Worm (Caenorhabditis elegans) whole organism, L2 larva: ENCODE measurements around the gene T06E8.2.

Experiments used
- C34F6.9 ChIP-seq: fragments of 150-350 bp; optimal IDR thresholded peaks from 2 replicates; lab custom pipeline; 2014; ENCODE audit warnings: missing biosample characterization, missing genetic modification characterization
- F13H6.1 ChIP-seq: sonication (generic microtip); optimal IDR thresholded peaks from 2 replicates; lab custom pipeline; 2016; ENCODE audit warnings: missing genetic modification characterization, missing compliant biosample characterization
- R02D3.7 ChIP-seq: fragments of 150-350 bp; optimal IDR thresholded peaks from 2 replicates; lab custom pipeline; 2014; ENCODE audit warnings: missing biosample characterization, missing genetic modification characterization
- Y55F3AM.14 ChIP-seq: fragments of 200-800 bp; sonication (Bioruptor generic); optimal IDR thresholded peaks from 2 replicates; lab custom pipeline; 2018; ENCODE audit warnings: mild to moderate bottlenecking, missing genetic modification characterization, missing compliant biosample characterization
- ZK546.5 ChIP-seq: sonication (generic microtip); optimal IDR thresholded peaks from 2 replicates; lab custom pipeline; 2017; ENCODE audit warnings: missing biosample characterization, missing genetic modification characterization
- alr-1 ChIP-seq: fragments of 150-350 bp; optimal IDR thresholded peaks from 2 replicates; lab custom pipeline; 2014; ENCODE audit warnings: missing biosample characterization, missing genetic modification characterization
- aly-2 ChIP-seq: fragments of 150-350 bp; optimal IDR thresholded peaks from 2 replicates; lab custom pipeline; 2014; ENCODE audit warnings: missing biosample characterization, missing genetic modification characterization
- ama-1 ChIP-seq: fragments of 150-350 bp; optimal IDR thresholded peaks from 2 replicates; lab custom pipeline; 2018; ENCODE audit warnings: inconsistent platforms
- blmp-1 ChIP-seq: sonication (generic microtip); optimal IDR thresholded peaks from 2 replicates; lab custom pipeline; 2017; ENCODE audit warnings: missing genetic modification characterization, mild to moderate bottlenecking, missing compliant biosample characterization, antibody characterized with exemption, moderate library complexity; ENCODE audit not compliant: insufficient read depth
- ceh-16 ChIP-seq: fragments of 150-350 bp; optimal IDR thresholded peaks from 2 replicates; lab custom pipeline; 2014; ENCODE audit warnings: missing biosample characterization, missing genetic modification characterization
- ceh-82 ChIP-seq: fragments of 150-350 bp; optimal IDR thresholded peaks from 2 replicates; lab custom pipeline; 2014; ENCODE audit warnings: missing biosample characterization, missing genetic modification characterization
- crh-2 ChIP-seq: sonication (generic microtip); optimal IDR thresholded peaks from 2 replicates; lab custom pipeline; 2017; ENCODE audit warnings: missing biosample characterization, missing genetic modification characterization
- dmd-4 ChIP-seq: sonication (generic microtip); optimal IDR thresholded peaks from 2 replicates; lab custom pipeline; 2017; ENCODE audit warnings: missing biosample characterization, missing genetic modification characterization
- egl-27 ChIP-seq: sonication (generic microtip); optimal IDR thresholded peaks from 3 replicates; lab custom pipeline; 2017; ENCODE audit warnings: missing biosample characterization, missing genetic modification reagents, missing genetic modification characterization
- elt-1 ChIP-seq: fragments of 150-350 bp; optimal IDR thresholded peaks from 2 replicates; lab custom pipeline; 2014; ENCODE audit warnings: missing biosample characterization, missing genetic modification characterization
- elt-3 ChIP-seq: sonication (generic microtip); optimal IDR thresholded peaks from 2 replicates; lab custom pipeline; 2017; ENCODE audit warnings: missing biosample characterization, missing genetic modification characterization
- fos-1 ChIP-seq: fragments of 150-350 bp; optimal IDR thresholded peaks from 2 replicates; lab custom pipeline; 2014; ENCODE audit warnings: missing biosample characterization, missing genetic modification characterization
- gmeb-1 ChIP-seq: fragments of 150-350 bp; optimal IDR thresholded peaks from 2 replicates; lab custom pipeline; 2014; ENCODE audit warnings: missing biosample characterization, missing genetic modification characterization
- lin-11 ChIP-seq: fragments of 150-350 bp; sonication (generic microtip); optimal IDR thresholded peaks from 2 replicates; lab custom pipeline; 2014; ENCODE audit warnings: missing biosample characterization, missing genetic modification characterization, inconsistent platforms, mixed read lengths
- lin-13 ChIP-seq: fragments of 150-350 bp; optimal IDR thresholded peaks from 2 replicates; lab custom pipeline; 2014; ENCODE audit warnings: missing biosample characterization, missing genetic modification reagents, missing genetic modification characterization
- lin-39 ChIP-seq: fragments of 150-350 bp; optimal IDR thresholded peaks from 2 replicates; lab custom pipeline; 2014; ENCODE audit warnings: missing biosample characterization, missing genetic modification reagents, missing genetic modification characterization
- lsy-2 ChIP-seq, 2 experiments: fragments of 150-350 bp in 1 of 2; sonication (generic microtip) in 1 of 2; optimal IDR thresholded peaks; 2 replicates each; lab custom pipeline; 2014 to 2017; ENCODE audit warnings: missing biosample characterization in 2 of 2, missing genetic modification characterization in 2 of 2
- mab-5 ChIP-seq: fragments of 150-350 bp; optimal IDR thresholded peaks from 2 replicates; lab custom pipeline; 2014; ENCODE audit warnings: missing biosample characterization, missing genetic modification characterization
- mbf-1 ChIP-seq: sonication (generic microtip); optimal IDR thresholded peaks from 2 replicates; lab custom pipeline; 2017; ENCODE audit warnings: missing biosample characterization, missing genetic modification characterization
- mdl-1 ChIP-seq, 2 experiments: fragments of 150-350 bp in 1 of 2; sonication (generic microtip) in 1 of 2; optimal IDR thresholded peaks; 2 replicates each; lab custom pipeline; 2017; ENCODE audit warnings: missing biosample characterization in 2 of 2, missing genetic modification characterization in 2 of 2
- nhr-10 ChIP-seq: sonication (generic microtip); optimal IDR thresholded peaks from 2 replicates; lab custom pipeline; 2017; ENCODE audit warnings: missing biosample characterization, missing genetic modification characterization
- nhr-11 ChIP-seq: fragments of 150-350 bp; optimal IDR thresholded peaks from 2 replicates; lab custom pipeline; 2014; ENCODE audit warnings: missing biosample characterization, missing genetic modification characterization
- nhr-129 ChIP-seq: fragments of 150-350 bp; optimal IDR thresholded peaks from 2 replicates; lab custom pipeline; 2014; ENCODE audit warnings: missing biosample characterization, missing genetic modification characterization
- nhr-21 ChIP-seq: fragments of 150-350 bp; optimal IDR thresholded peaks from 2 replicates; lab custom pipeline; 2014; ENCODE audit warnings: missing biosample characterization, missing genetic modification characterization
- nhr-23 ChIP-seq: fragments of 150-350 bp; optimal IDR thresholded peaks from 2 replicates; lab custom pipeline; 2014; ENCODE audit warnings: missing biosample characterization, missing genetic modification reagents, missing genetic modification characterization
- nhr-237 ChIP-seq: fragments of 150-350 bp; optimal IDR thresholded peaks from 2 replicates; lab custom pipeline; 2014; ENCODE audit warnings: missing biosample characterization, missing genetic modification characterization
- nhr-25 ChIP-seq: fragments of 150-350 bp; sonication (generic microtip); optimal IDR thresholded peaks from 3 replicates; lab custom pipeline; 2014; ENCODE audit warnings: missing biosample characterization, missing genetic modification characterization
- nhr-6 ChIP-seq: fragments of 150-350 bp; optimal IDR thresholded peaks from 2 replicates; lab custom pipeline; 2014; ENCODE audit warnings: missing biosample characterization, missing genetic modification characterization
- nhr-77 ChIP-seq: fragments of 150-350 bp; optimal IDR thresholded peaks from 2 replicates; lab custom pipeline; 2014; ENCODE audit warnings: missing biosample characterization, missing genetic modification characterization
- peb-1 ChIP-seq: fragments of 150-350 bp; optimal IDR thresholded peaks from 2 replicates; lab custom pipeline; 2014; ENCODE audit warnings: missing biosample characterization, missing genetic modification characterization
- skn-1 ChIP-seq: sonication (generic microtip); optimal IDR thresholded peaks from 2 replicates; lab custom pipeline; 2017; ENCODE audit warnings: missing biosample characterization, missing genetic modification characterization
- sma-3 ChIP-seq: sonication (generic microtip); optimal IDR thresholded peaks from 2 replicates; lab custom pipeline; 2016; ENCODE audit warnings: missing genetic modification reagents, missing genetic modification characterization, missing compliant biosample characterization
- sma-9 ChIP-seq, 2 experiments: fragments of 150-350 bp in 1 of 2; sonication (generic microtip) in 1 of 2; optimal IDR thresholded peaks; 2 replicates each; lab custom pipeline; 2014 to 2016; ENCODE audit warnings: missing genetic modification characterization in 2 of 2, mild to moderate bottlenecking in 1 of 2, missing biosample characterization in 1 of 2, missing compliant biosample characterization in 1 of 2, missing genetic modification reagents in 1 of 2, moderate library complexity in 1 of 2
- snpc-4 ChIP-seq: fragments of 150-350 bp; optimal IDR thresholded peaks from 2 replicates; lab custom pipeline; 2014; ENCODE audit warnings: missing biosample characterization, missing genetic modification characterization
- unc-39 ChIP-seq: fragments of 150-350 bp; optimal IDR thresholded peaks from 2 replicates; lab custom pipeline; 2014; ENCODE audit warnings: missing biosample characterization, missing genetic modification characterization
- unc-55 ChIP-seq: fragments of 150-350 bp; sonication (generic microtip); optimal IDR thresholded peaks from 3 replicates; lab custom pipeline; 2014; ENCODE audit warnings: missing biosample characterization, missing genetic modification reagents, missing genetic modification characterization
- zag-1 ChIP-seq: fragments of 150-350 bp; optimal IDR thresholded peaks from 2 replicates; lab custom pipeline; 2014; ENCODE audit warnings: missing biosample characterization, missing genetic modification characterization
- ztf-11 ChIP-seq: sonication (generic microtip); optimal IDR thresholded peaks from 2 replicates; lab custom pipeline; 2017; ENCODE audit warnings: missing biosample characterization, missing genetic modification characterization
- ztf-4 ChIP-seq: fragments of 150-350 bp; optimal IDR thresholded peaks from 2 replicates; lab custom pipeline; 2014; ENCODE audit warnings: missing biosample characterization, missing genetic modification characterization

T06E8.2 gene

DNA sequence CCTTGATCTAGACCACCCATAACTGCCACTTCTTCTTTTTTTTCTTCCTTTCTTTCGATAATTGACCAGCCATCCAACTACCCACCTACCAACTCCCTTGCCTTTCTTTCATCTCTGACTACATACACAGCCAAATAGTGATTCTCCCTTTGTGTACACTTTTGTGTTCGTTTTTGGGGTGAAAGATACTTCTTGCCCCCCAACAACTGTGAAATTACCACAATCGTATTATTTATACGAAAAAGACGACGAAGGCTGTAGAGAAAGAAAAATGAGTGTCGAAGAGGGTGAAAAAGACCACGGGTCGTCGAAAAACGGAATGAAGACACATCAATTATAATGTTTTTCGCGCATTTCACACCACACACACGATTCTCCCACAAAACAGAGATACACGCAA lies 10.3 kb upstream of the T06E8.2 start:
- TF ChIP-seq R02D3.7 (tag; lab: Kevin White, UChicago) (no peak), lin-11 (tag; lab: Kevin White, UChicago) (no peak), aly-2 (no peak), nhr-129 (no peak), ZK546.5 (tag; lab: Kevin White, UChicago) (no peak), Y55F3AM.14 (no peak), nhr-77 (tag; lab: Kevin White, UChicago) (no peak), elt-1 (no peak), lin-13 (GFP tag; lab: Kevin White, UChicago) (no peak), nhr-21 (tag; lab: Kevin White, UChicago) (no peak), elt-3 (tag; lab: Kevin White, UChicago) (no peak), lin-39 (no peak), ztf-11 (tag; lab: Kevin White, UChicago) (no peak), sma-9 (GFP tag; optimal IDR thresholded peaks at IDR 0.05; lab: Kevin White, UChicago) (peak; percentile 12), sma-9 (tag; optimal IDR thresholded peaks at IDR 0.05; lab: Kevin White, UChicago) (no peak), nhr-237 (tag; lab: Kevin White, UChicago) (no peak), zag-1 (tag; lab: Kevin White, UChicago) (no peak), crh-2 (tag; lab: Kevin White, UChicago) (peak; percentile 81), unc-39 (tag; lab: Kevin White, UChicago) (no peak), skn-1 (tag; lab: Kevin White, UChicago) (no peak), C34F6.9 (no peak), mab-5 (tag; lab: Kevin White, UChicago) (no peak), sma-3 (GFP tag; lab: Kevin White, UChicago) (peak; percentile 3), nhr-25 (tag; lab: Kevin White, UChicago) (peak; percentile 67), ceh-82 (tag; lab: Kevin White, UChicago) (no peak), fos-1 (no peak), nhr-6 (tag; lab: Kevin White, UChicago) (no peak), egl-27 (tag; lab: Kevin White, UChicago) (no peak), mbf-1 (no peak), nhr-11 (no peak), ama-1 (peak; percentile 42), nhr-10 (no peak), snpc-4 (tag; lab: Kevin White, UChicago) (no peak), nhr-23 (tag; lab: Kevin White, UChicago) (no peak), mdl-1 (tag; optimal IDR thresholded peaks at IDR 0.05; lab: Kevin White, UChicago) (no peak), alr-1 (tag; lab: Kevin White, UChicago) (no peak), ceh-16 (tag; lab: Kevin White, UChicago) (no peak), peb-1 (tag; lab: Kevin White, UChicago) (no peak), blmp-1 (tag; lab: Kevin White, UChicago) (peak; percentile 38), dmd-4 (tag; lab: Kevin White, UChicago) (no peak), F13H6.1 (tag; lab: Kevin White, UChicago) (no peak), lsy-2 (tag; optimal IDR thresholded peaks at IDR 0.05; lab: Kevin White, UChicago) (no peak), unc-55 (GFP tag; lab: Kevin White, UChicago) (no peak), ztf-4 (no peak), gmeb-1 (tag; lab: Kevin White, UChicago) (no peak)

DNA sequence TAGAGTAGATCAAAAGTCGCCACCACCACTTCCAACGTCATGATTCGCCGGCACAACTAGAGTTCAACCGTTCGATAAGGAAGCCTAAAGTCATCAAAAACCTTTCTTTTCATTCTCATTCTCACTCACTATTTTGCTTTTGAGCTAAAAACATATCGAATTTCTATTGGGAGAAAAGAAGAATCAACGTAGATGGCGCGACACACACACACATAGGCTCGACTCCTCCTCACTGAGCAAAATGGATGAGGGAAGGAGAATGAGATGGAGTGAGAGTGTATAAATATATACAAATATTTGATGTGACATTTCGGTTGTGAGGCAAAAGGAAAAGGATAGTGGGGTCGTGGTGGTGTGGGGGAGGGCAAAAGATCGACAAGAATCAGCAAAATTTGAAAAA lies 8.5 kb upstream of the T06E8.2 start:
- TF ChIP-seq nhr-129 (no peak), F13H6.1 (tag; lab: Kevin White, UChicago) (peak; percentile 30), nhr-77 (tag; lab: Kevin White, UChicago) (no peak), lsy-2 (tag; optimal IDR thresholded peaks at IDR 0.05; lab: Kevin White, UChicago) (no peak), ceh-82 (tag; lab: Kevin White, UChicago) (no peak), sma-9 (GFP tag; optimal IDR thresholded peaks at IDR 0.05; lab: Kevin White, UChicago) (no peak), sma-9 (tag; optimal IDR thresholded peaks at IDR 0.05; lab: Kevin White, UChicago) (no peak), R02D3.7 (tag; lab: Kevin White, UChicago) (no peak), unc-55 (GFP tag; lab: Kevin White, UChicago) (no peak)
- TF ChIP-seq, all 48 proteins: peak for 1
